Fruit fly (Drosophila melanogaster) whole organism, embryonic: ENCODE data around the gene Lmpt.

Experiments
- ATbp ChIP-seq: fragments of 200-800 bp; sonication (Bioruptor generic); optimal IDR thresholded peaks from 2 replicates; lab custom pipeline; 2017; ENCODE audit warnings: missing biosample characterization, mild to moderate bottlenecking, missing genetic modification characterization, missing genetic modification reagents
- Adf1 ChIP-seq: fragments of 200-800 bp; sonication (Bioruptor generic); IDR thresholded peaks from 2 replicates; pipeline ENCODE4 v1.3.6; 2022; ENCODE audit warnings: missing biosample characterization, missing genetic modification characterization
- CG11456 ChIP-seq: fragments of 200-800 bp; sonication (Bioruptor generic); IDR thresholded peaks from 3 replicates; pipeline ENCODE4 v1.3.6; 2022; ENCODE audit warnings: missing biosample characterization, missing genetic modification characterization
- CG12659 ChIP-seq: fragments of 200-800 bp; sonication (Bioruptor generic); optimal IDR thresholded peaks from 3 replicates; lab custom pipeline; 2017; ENCODE audit warnings: mild to moderate bottlenecking, missing biosample characterization, missing genetic modification reagents, missing genetic modification characterization
- CG12744 ChIP-seq: fragments of 200-800 bp; sonication (Bioruptor generic); optimal IDR thresholded peaks from 2 replicates; lab custom pipeline; 2016; ENCODE audit warnings: missing biosample characterization, missing genetic modification characterization
- CG13775 ChIP-seq: fragments of 200-800 bp; sonication (Bioruptor generic); optimal IDR thresholded peaks from 3 replicates; lab custom pipeline; 2017; ENCODE audit warnings: missing biosample characterization, mild to moderate bottlenecking, missing genetic modification characterization
- CG14441 ChIP-seq: fragments of 200-800 bp; sonication (Bioruptor generic); IDR thresholded peaks from 2 replicates; pipeline ENCODE4 v1.3.6; 2022; ENCODE audit warnings: missing biosample characterization, missing genetic modification characterization
- CG14710 ChIP-seq: fragments of 200-800 bp; sonication (Bioruptor generic); optimal IDR thresholded peaks from 3 replicates; lab custom pipeline; 2019; ENCODE audit warnings: missing biosample characterization, mild to moderate bottlenecking, missing genetic modification characterization, moderate library complexity
- CG1647 ChIP-seq: fragments of 200-800 bp; sonication (Bioruptor generic); optimal IDR thresholded peaks from 3 replicates; lab custom pipeline; 2016; ENCODE audit warnings: missing biosample characterization, missing genetic modification characterization
- CG16815 ChIP-seq: fragments of 200-800 bp; sonication (Bioruptor generic); optimal IDR thresholded peaks from 3 replicates; lab custom pipeline; 2017; ENCODE audit warnings: missing biosample characterization, mild to moderate bottlenecking, missing genetic modification characterization
- CG17568 ChIP-seq: fragments of 200-800 bp; sonication (Bioruptor generic); optimal IDR thresholded peaks from 2 replicates; lab custom pipeline; 2018; ENCODE audit warnings: missing biosample characterization, mild to moderate bottlenecking, missing genetic modification characterization, moderate library complexity
- CG17612 ChIP-seq: fragments of 200-800 bp; sonication (Bioruptor generic); IDR thresholded peaks from 2 replicates; pipeline ENCODE4 v1.3.6; 2022; ENCODE audit warnings: missing biosample characterization, missing genetic modification characterization
- CG17912 ChIP-seq: fragments of 200-800 bp; sonication (Bioruptor generic); optimal IDR thresholded peaks from 2 replicates; lab custom pipeline; 2018; ENCODE audit warnings: missing biosample characterization, mild to moderate bottlenecking, missing genetic modification characterization
- CG18011 ChIP-seq: fragments of 200-800 bp; sonication (Bioruptor generic); optimal IDR thresholded peaks from 2 replicates; lab custom pipeline; 2017; ENCODE audit warnings: missing biosample characterization, missing genetic modification characterization, mild to moderate bottlenecking, moderate library complexity, missing genotype
- CG18599 ChIP-seq: fragments of 200-800 bp; sonication (Bioruptor generic); optimal IDR thresholded peaks from 3 replicates; lab custom pipeline; 2017; ENCODE audit warnings: missing biosample characterization, missing genetic modification characterization, mild to moderate bottlenecking, moderate library complexity, missing genetic modification reagents
- CG2120 ChIP-seq: fragments of 200-800 bp; sonication (Bioruptor generic); optimal IDR thresholded peaks from 3 replicates; lab custom pipeline; 2016; ENCODE audit warnings: missing biosample characterization, missing genetic modification characterization
- CG2199 ChIP-seq: fragments of 200-800 bp; sonication (Bioruptor generic); IDR thresholded peaks from 3 replicates; pipeline ENCODE4 v1.3.6; 2022; ENCODE audit warnings: missing biosample characterization, missing genetic modification characterization
- CG30403 ChIP-seq: fragments of 200-800 bp; sonication (Bioruptor generic); optimal IDR thresholded peaks from 3 replicates; lab custom pipeline; 2016; ENCODE audit warnings: missing biosample characterization, missing genetic modification characterization
- CG30431 ChIP-seq: fragments of 200-800 bp; sonication (Bioruptor generic); optimal IDR thresholded peaks from 2 replicates; lab custom pipeline; 2017; ENCODE audit warnings: missing biosample characterization, missing genetic modification characterization
- CG31388 ChIP-seq: fragments of 200-800 bp; sonication (Bioruptor generic); optimal IDR thresholded peaks from 2 replicates; lab custom pipeline; 2016; ENCODE audit warnings: missing biosample characterization, missing genetic modification characterization
- CG33557 ChIP-seq: fragments of 200-800 bp; sonication (Bioruptor generic); optimal IDR thresholded peaks from 2 replicates; lab custom pipeline; 2019; ENCODE audit warnings: missing biosample characterization, mild to moderate bottlenecking, missing genetic modification characterization, moderate library complexity
- CG5245 ChIP-seq: fragments of 200-800 bp; sonication (Bioruptor generic); optimal IDR thresholded peaks from 3 replicates; lab custom pipeline; 2016; ENCODE audit warnings: missing biosample characterization, missing genetic modification characterization
- CG6175 ChIP-seq: fragments of 200-800 bp; sonication (Bioruptor generic); IDR thresholded peaks from 3 replicates; pipeline ENCODE4 v1.3.6; 2022; ENCODE audit warnings: missing biosample characterization, missing genetic modification characterization
- CG7786 ChIP-seq: fragments of 200-800 bp; sonication (Bioruptor generic); optimal IDR thresholded peaks from 2 replicates; lab custom pipeline; 2016; ENCODE audit warnings: missing biosample characterization, missing genetic modification characterization
- CG9215 ChIP-seq: fragments of 200-800 bp; sonication (Bioruptor generic); IDR thresholded peaks from 2 replicates; pipeline ENCODE4 v1.3.6; 2022; ENCODE audit warnings: missing biosample characterization, missing genetic modification characterization
- CG9437 ChIP-seq: fragments of 200-800 bp; sonication (Bioruptor generic); optimal IDR thresholded peaks from 2 replicates; lab custom pipeline; 2018; ENCODE audit warnings: missing biosample characterization, mild to moderate bottlenecking, missing genetic modification characterization
- CHES-1-like ChIP-seq: fragments of 200-800 bp; sonication (Bioruptor generic); optimal IDR thresholded peaks from 2 replicates; lab custom pipeline; 2016; ENCODE audit warnings: missing biosample characterization, missing genetic modification characterization
- Camta ChIP-seq: fragments of 200-800 bp; sonication (Bioruptor generic); optimal IDR thresholded peaks from 2 replicates; lab custom pipeline; 2016; ENCODE audit warnings: missing biosample characterization, missing genetic modification characterization
- CkIIα-i1 ChIP-seq: fragments of 200-800 bp; sonication (Bioruptor generic); IDR thresholded peaks from 2 replicates; pipeline ENCODE4 v1.3.6; 2022; ENCODE audit warnings: missing biosample characterization, missing genetic modification characterization
- Dp ChIP-seq: fragments of 200-800 bp; sonication (Bioruptor generic); optimal IDR thresholded peaks from 2 replicates; lab custom pipeline; 2018; ENCODE audit warnings: missing biosample characterization, mild to moderate bottlenecking, missing genetic modification characterization, moderate library complexity
- H2.0 ChIP-seq: fragments of 200-800 bp; sonication (Bioruptor generic); IDR thresholded peaks from 2 replicates; pipeline ENCODE4 v1.3.6; 2022; ENCODE audit warnings: missing biosample characterization, missing genetic modification characterization
- MTF-1 ChIP-seq: fragments of 200-800 bp; sonication (Bioruptor generic); optimal IDR thresholded peaks from 2 replicates; lab custom pipeline; 2018; ENCODE audit warnings: missing biosample characterization, mild to moderate bottlenecking, missing genetic modification characterization, borderline replicate concordance
- NK7.1 ChIP-seq: fragments of 200-800 bp; sonication (Bioruptor generic); optimal IDR thresholded peaks from 3 replicates; lab custom pipeline; 2016; ENCODE audit warnings: missing biosample characterization, missing genetic modification characterization
- Rfx ChIP-seq: fragments of 200-800 bp; sonication (Bioruptor generic); IDR thresholded peaks from 2 replicates; pipeline ENCODE4 v1.3.6; 2022; ENCODE audit warnings: missing biosample characterization, missing genetic modification characterization
- Usf ChIP-seq: fragments of 200-800 bp; sonication (Bioruptor generic); optimal IDR thresholded peaks from 2 replicates; lab custom pipeline; 2017; ENCODE audit warnings: missing genotype, missing biosample characterization, missing genetic modification characterization
- chinmo ChIP-seq: fragments of 200-800 bp; sonication (Bioruptor generic); IDR thresholded peaks from 4 replicates; pipeline ENCODE4 v1.3.6; 2022; ENCODE audit warnings: missing biosample characterization, missing genetic modification characterization; ENCODE audit not compliant: partially characterized antibody
- crc ChIP-seq: fragments of 200-800 bp; sonication (Bioruptor generic); optimal IDR thresholded peaks from 2 replicates; lab custom pipeline; 2016; ENCODE audit warnings: missing biosample characterization, missing genetic modification characterization
- cwo ChIP-seq: fragments of 200-800 bp; sonication (Bioruptor generic); optimal IDR thresholded peaks from 3 replicates; lab custom pipeline; 2017; ENCODE audit warnings: missing biosample characterization, missing genetic modification characterization, mild to moderate bottlenecking, moderate library complexity, missing genetic modification reagents
- fd64A ChIP-seq: fragments of 200-800 bp; sonication (Bioruptor generic); optimal IDR thresholded peaks from 3 replicates; lab custom pipeline; 2018; ENCODE audit warnings: missing biosample characterization, mild to moderate bottlenecking, missing genetic modification characterization
- fd96Cb ChIP-seq: fragments of 200-800 bp; sonication (Bioruptor generic); optimal IDR thresholded peaks from 2 replicates; lab custom pipeline; 2018; ENCODE audit warnings: missing biosample characterization, mild to moderate bottlenecking, missing genetic modification characterization, moderate library complexity
- gro ChIP-seq: fragments of 200-800 bp; sonication (Bioruptor generic); optimal IDR thresholded peaks from 2 replicates; lab custom pipeline; 2016; ENCODE audit warnings: missing biosample characterization, missing genetic modification characterization
- gt ChIP-seq: fragments of 200-800 bp; sonication (Bioruptor generic); IDR thresholded peaks from 2 replicates; pipeline ENCODE4 v1.3.6; 2022; ENCODE audit warnings: missing biosample characterization, missing genetic modification characterization
- kay ChIP-seq: fragments of 200-800 bp; sonication (Bioruptor generic); optimal IDR thresholded peaks from 2 replicates; lab custom pipeline; 2016; ENCODE audit warnings: missing biosample characterization, missing genetic modification characterization
- nerfin-2 ChIP-seq: fragments of 200-800 bp; sonication (Bioruptor generic); IDR thresholded peaks from 2 replicates; pipeline ENCODE4 v1.3.6; 2022; ENCODE audit warnings: missing biosample characterization, missing genetic modification characterization; ENCODE audit not compliant: partially characterized antibody
- schlank ChIP-seq: fragments of 200-800 bp; sonication (Bioruptor generic); optimal IDR thresholded peaks from 2 replicates; lab custom pipeline; 2018; ENCODE audit warnings: missing biosample characterization, mild to moderate bottlenecking, missing genetic modification characterization
- sna ChIP-seq: fragments of 200-800 bp; sonication (Bioruptor generic); IDR thresholded peaks from 2 replicates; pipeline ENCODE4 v1.3.6; 2022; ENCODE audit warnings: missing biosample characterization, missing genetic modification characterization; ENCODE audit not compliant: partially characterized antibody
- so ChIP-seq: fragments of 200-800 bp; sonication (Bioruptor generic); IDR thresholded peaks from 3 replicates; pipeline ENCODE4 v1.3.6; 2022; ENCODE audit warnings: missing biosample characterization, missing genetic modification characterization
- sob ChIP-seq: fragments of 200-800 bp; sonication (Bioruptor generic); IDR thresholded peaks from 2 replicates; pipeline ENCODE4 v1.3.6; 2022; ENCODE audit warnings: missing biosample characterization, missing genetic modification characterization
- tna ChIP-seq: fragments of 200-800 bp; sonication (Bioruptor generic); IDR thresholded peaks from 2 replicates; pipeline ENCODE4 v1.3.6; 2022; ENCODE audit warnings: missing biosample characterization, missing genetic modification characterization; ENCODE audit not compliant: partially characterized antibody
- unpg ChIP-seq: fragments of 200-800 bp; sonication (Bioruptor generic); optimal IDR thresholded peaks from 3 replicates; lab custom pipeline; 2018; ENCODE audit warnings: missing biosample characterization, mild to moderate bottlenecking, missing genetic modification characterization, moderate library complexity
- wek ChIP-seq: fragments of 200-800 bp; sonication (Bioruptor generic); optimal IDR thresholded peaks from 3 replicates; lab custom pipeline; 2018; ENCODE audit warnings: missing biosample characterization, mild to moderate bottlenecking, missing genetic modification characterization, moderate library complexity
- z ChIP-seq: fragments of 200-800 bp; sonication (Bioruptor generic); IDR thresholded peaks from 3 replicates; pipeline ENCODE4 v1.3.6; 2022; ENCODE audit warnings: missing biosample characterization, missing genetic modification characterization

Lmpt gene

DNA sequence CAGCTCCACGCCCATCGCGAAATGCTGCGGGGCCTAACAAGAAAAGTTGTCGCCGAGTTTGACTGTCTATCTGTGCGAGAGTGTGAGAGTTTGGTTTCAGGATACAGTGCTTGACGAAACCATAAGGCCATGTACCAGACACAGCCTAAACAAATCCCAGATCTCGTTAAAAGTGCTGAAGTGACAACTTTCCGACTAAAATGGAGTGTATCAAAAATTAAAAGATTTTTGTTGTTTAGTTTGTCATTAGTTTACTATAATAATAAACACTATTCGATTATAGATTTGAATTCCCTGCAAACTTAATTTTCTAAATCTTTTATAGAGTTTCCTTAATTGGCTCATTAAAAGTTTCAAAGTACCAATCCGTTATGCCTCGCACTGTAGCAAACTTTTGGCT lies 28.6 kb downstream of the Lmpt start (continued):
- no peak for TF ChIP-seq CG11456
- no peak for TF ChIP-seq kay
- TF ChIP-seq MTF-1 = no peak
- no peak for TF ChIP-seq Dp (GFP tag; lab: Kevin White, UChicago)
- no peak for TF ChIP-seq chinmo (GFP tag; lab: Robert Waterston, UW)
- no peak for TF ChIP-seq CG13775 (GFP tag; lab: Kevin White, UChicago)
- TF ChIP-seq CG17568 (GFP tag; lab: Kevin White, UChicago) = no peak
- no peak for TF ChIP-seq CG1647 (GFP tag; lab: Kevin White, UChicago)
- no peak for TF ChIP-seq CG9215
- no peak for TF ChIP-seq sob (GFP tag; lab: Robert Waterston, UW)
- no peak for TF ChIP-seq CG14710 (tag; lab: Kevin White, UChicago)
- TF ChIP-seq Adf1 (GFP tag; lab: Robert Waterston, UW) = no peak
- TF ChIP-seq CG2120 (GFP tag; lab: Kevin White, UChicago) = peak; percentile 57
- TF ChIP-seq CG17912 (GFP tag; lab: Kevin White, UChicago) = no peak
- TF ChIP-seq Rfx (GFP tag; lab: Robert Waterston, UW) = peak; percentile 33; the same call in 1 of the 2 replicates
- no peak for TF ChIP-seq wek (GFP tag; lab: Kevin White, UChicago)
- TF ChIP-seq ATbp (GFP tag; lab: Kevin White, UChicago) = no peak
- TF ChIP-seq crc = no peak
- no peak for TF ChIP-seq CG18011 (GFP tag; lab: Kevin White, UChicago)
- TF ChIP-seq CG12659 (GFP tag; lab: Kevin White, UChicago) = peak; percentile 18
- no peak for TF ChIP-seq z (GFP tag; lab: Robert Waterston, UW)
- no peak for TF ChIP-seq sna (GFP tag; lab: Robert Waterston, UW)
- TF ChIP-seq tna (GFP tag; lab: Robert Waterston, UW) = no peak
- peak; percentile 3 for TF ChIP-seq CG7786 (GFP tag; lab: Kevin White, UChicago)
- no peak for TF ChIP-seq CG9437 (GFP tag; lab: Kevin White, UChicago)
- no peak for TF ChIP-seq CG30431 (GFP tag; lab: Kevin White, UChicago)
- TF ChIP-seq nerfin-2 (GFP tag; lab: Robert Waterston, UW) = no peak
- no peak for TF ChIP-seq CG6175 (GFP tag; lab: Robert Waterston, UW)
- no peak for TF ChIP-seq CG31388 (GFP tag; lab: Kevin White, UChicago)
- peak; percentile 1 for TF ChIP-seq gro (GFP tag; lab: Kevin White, UChicago)
- no peak for TF ChIP-seq CkIIα-i1
- TF ChIP-seq CG12744 (GFP tag; lab: Kevin White, UChicago) = no peak
- peak; percentile 60 for TF ChIP-seq CG18599 (GFP tag; lab: Kevin White, UChicago)
- TF ChIP-seq NK7.1 (GFP tag; lab: Kevin White, UChicago) = no peak
- no peak for TF ChIP-seq CG16815 (GFP tag; lab: Kevin White, UChicago)
- TF ChIP-seq CG14441 (GFP tag; lab: Robert Waterston, UW) = peak; percentile 35; the same call in 1 of the 2 replicates
- no peak for TF ChIP-seq gt (GFP tag; lab: Robert Waterston, UW)
- no peak for TF ChIP-seq Usf (GFP tag; lab: Kevin White, UChicago)
- no peak for TF ChIP-seq fd96Cb
- TF ChIP-seq CG2199 (GFP tag; lab: Robert Waterston, UW) = no peak
- TF ChIP-seq H2.0 = no peak
- TF ChIP-seq Camta = no peak
- no peak for TF ChIP-seq CG5245 (GFP tag; lab: Kevin White, UChicago)
- TF ChIP-seq schlank = no peak
- no peak for TF ChIP-seq so
- TF ChIP-seq CG17612 (GFP tag; lab: Robert Waterston, UW) = no peak
- TF ChIP-seq CHES-1-like (GFP tag; lab: Kevin White, UChicago) = no peak
- no peak for TF ChIP-seq cwo (GFP tag; lab: Kevin White, UChicago)
- no peak for TF ChIP-seq CG33557 (GFP tag; lab: Kevin White, UChicago)
- no peak for TF ChIP-seq fd64A (GFP tag; lab: Kevin White, UChicago)
- TF ChIP-seq unpg (GFP tag; lab: Kevin White, UChicago) = peak; percentile 15
- TF ChIP-seq CG30403 (GFP tag; lab: Kevin White, UChicago) = peak; percentile 1
